Worm (Caenorhabditis elegans) whole organism, L4 larva: Measurements from ENCODE around the gene klo-1.

ENCODE experiments used
- F10B5.3 ChIP-seq: sonication (generic microtip); optimal IDR thresholded peaks from 2 replicates; lab custom pipeline; 2016; ENCODE audit warnings: mild to moderate bottlenecking, missing genetic modification characterization, missing compliant biosample characterization
- F26F4.8 ChIP-seq: fragments of 200-800 bp; sonication (Bioruptor generic); conservative IDR thresholded peaks from 2 replicates; pipeline ENCODE4 v1.3.6; 2022; ENCODE audit warnings: missing genetic modification characterization, missing compliant biosample characterization
- F37D6.2 ChIP-seq: sonication (generic microtip); optimal IDR thresholded peaks from 2 replicates; lab custom pipeline; 2016; ENCODE audit warnings: mild to moderate bottlenecking, missing genetic modification characterization, missing compliant biosample characterization
- F44E2.7 ChIP-seq: fragments of 200-800 bp; sonication (Bioruptor generic); IDR thresholded peaks from 2 replicates; pipeline ENCODE4 v2.1.2; 2022; ENCODE audit warnings: missing genetic modification characterization, missing compliant biosample characterization
- T20F7.1 ChIP-seq: fragments of 200-800 bp; sonication (Bioruptor generic); optimal IDR thresholded peaks from 2 replicates; lab custom pipeline; 2018; ENCODE audit warnings: mild to moderate bottlenecking, missing genetic modification characterization, missing compliant biosample characterization
- T26A8.4 ChIP-seq: fragments of 200-800 bp; sonication (Bioruptor generic); IDR thresholded peaks from 2 replicates; pipeline ENCODE4 v1.3.6; 2022; ENCODE audit warnings: missing genetic modification characterization, missing compliant biosample characterization
- Y5F2A.4 ChIP-seq: fragments of 200-800 bp; sonication (Bioruptor generic); optimal IDR thresholded peaks from 2 replicates; lab custom pipeline; 2018; ENCODE audit warnings: mild to moderate bottlenecking, missing genetic modification characterization, missing compliant biosample characterization
- Y75B8A.6 ChIP-seq: fragments of 200-800 bp; sonication (Bioruptor generic); IDR thresholded peaks from 2 replicates; pipeline ENCODE4 v1.3.6; 2022; ENCODE audit warnings: missing genetic modification reagents, missing genetic modification characterization, missing compliant biosample characterization
- ZK337.2 ChIP-seq: fragments of 200-800 bp; sonication (Bioruptor generic); IDR thresholded peaks from 2 replicates; pipeline ENCODE4 v1.3.6; 2022; ENCODE audit warnings: missing genetic modification reagents, missing genetic modification characterization, missing compliant biosample characterization
- ZK546.5 ChIP-seq, 2 experiments: sonication (generic microtip); optimal IDR thresholded peaks; 2 replicates each; lab custom pipeline; 2017; ENCODE audit warnings: missing biosample characterization in 2 of 2, missing genetic modification characterization in 2 of 2
- aha-1 ChIP-seq: fragments of 150-350 bp; peaks from one replicate; lab custom pipeline; 2014; ENCODE audit warnings: missing biosample characterization, missing genetic modification characterization
- ama-1 ChIP-seq: fragments of 150-350 bp; optimal IDR thresholded peaks from 2 replicates; lab custom pipeline; 2014; ENCODE audit warnings: inconsistent platforms, mixed read lengths
- arid-1 ChIP-seq: fragments of 200-800 bp; sonication (Bioruptor generic); conservative IDR thresholded peaks from 2 replicates; pipeline ENCODE4 v1.3.6; 2022; ENCODE audit warnings: missing genetic modification reagents, missing genetic modification characterization, missing compliant biosample characterization
- ceh-20 ChIP-seq: fragments of 200-800 bp; sonication (Bioruptor generic); IDR thresholded peaks from 2 replicates; pipeline ENCODE4 v1.3.6; 2022; ENCODE audit warnings: missing genetic modification reagents, missing genetic modification characterization, missing compliant biosample characterization
- ceh-44 ChIP-seq: fragments of 200-800 bp; sonication (Bioruptor generic); IDR thresholded peaks from 2 replicates; pipeline ENCODE4 v1.3.6; 2022; ENCODE audit warnings: missing genetic modification reagents, missing genetic modification characterization, missing compliant biosample characterization
- ceh-62 ChIP-seq: sonication (generic microtip); optimal IDR thresholded peaks from 2 replicates; lab custom pipeline; 2017; ENCODE audit warnings: missing biosample characterization, missing genetic modification characterization
- ctbp-1 ChIP-seq: fragments of 200-800 bp; sonication (Bioruptor generic); IDR thresholded peaks from 2 replicates; pipeline ENCODE4 v1.3.6; 2022; ENCODE audit warnings: missing genetic modification reagents, missing genetic modification characterization, missing compliant biosample characterization
- daf-8 ChIP-seq: fragments of 200-800 bp; sonication (Bioruptor generic); IDR thresholded peaks from 2 replicates; pipeline ENCODE4 v1.3.6; 2022; ENCODE audit warnings: missing genetic modification characterization, missing compliant biosample characterization
- dmd-8 ChIP-seq: fragments of 200-800 bp; sonication (Bioruptor generic); IDR thresholded peaks from 2 replicates; pipeline ENCODE4 v1.3.6; 2022; ENCODE audit warnings: missing genetic modification characterization, missing compliant biosample characterization
- dpl-1 ChIP-seq: fragments of 150-350 bp; optimal IDR thresholded peaks from 2 replicates; lab custom pipeline; 2014; ENCODE audit warnings: missing biosample characterization, missing genetic modification reagents, missing genetic modification characterization
- fos-1 ChIP-seq: fragments of 150-350 bp; optimal IDR thresholded peaks from 2 replicates; lab custom pipeline; 2014; ENCODE audit warnings: missing biosample characterization, missing genetic modification characterization
- hif-1 ChIP-seq, 2 experiments: sonication (generic microtip); optimal IDR thresholded peaks; 2 replicates each; lab custom pipeline; 2016 to 2017; ENCODE audit warnings: missing compliant biosample characterization in 2 of 2, missing genetic modification characterization in 2 of 2, missing genetic modification reagents in 2 of 2, missing genotype in 2 of 2, mild to moderate bottlenecking in 1 of 2
- hlh-11 ChIP-seq: fragments of 200-800 bp; sonication (Bioruptor generic); optimal IDR thresholded peaks from 2 replicates; lab custom pipeline; 2018; ENCODE audit warnings: mild to moderate bottlenecking, missing genetic modification characterization, missing compliant biosample characterization
- lin-1 ChIP-seq: fragments of 200-800 bp; sonication (Bioruptor generic); IDR thresholded peaks from 2 replicates; pipeline ENCODE4 v1.3.6; 2022; ENCODE audit warnings: missing genetic modification reagents, missing genetic modification characterization, missing compliant biosample characterization
- lin-38 ChIP-seq: fragments of 200-800 bp; sonication (Bioruptor generic); IDR thresholded peaks from 2 replicates; pipeline ENCODE4 v1.3.6; 2022; ENCODE audit warnings: missing genetic modification reagents, missing genetic modification characterization, missing compliant biosample characterization
- lin-39 ChIP-seq: fragments of 150-350 bp; optimal IDR thresholded peaks from 2 replicates; lab custom pipeline; 2014; ENCODE audit warnings: missing biosample characterization, missing genetic modification reagents, missing genetic modification characterization
- madf-9 ChIP-seq: fragments of 200-800 bp; sonication (Bioruptor generic); conservative IDR thresholded peaks from 2 replicates; pipeline ENCODE4 v1.3.6; 2022; ENCODE audit warnings: missing genetic modification reagents, missing genetic modification characterization, missing compliant biosample characterization
- mdt-29 ChIP-seq: fragments of 200-800 bp; sonication (Bioruptor generic); IDR thresholded peaks from 2 replicates; pipeline ENCODE4 v1.3.6; 2022; ENCODE audit warnings: missing genetic modification reagents, missing genetic modification characterization, missing compliant biosample characterization
- mep-1 ChIP-seq: fragments of 150-350 bp; sonication (generic microtip); optimal IDR thresholded peaks from 3 replicates; lab custom pipeline; 2014; ENCODE audit warnings: missing biosample characterization, missing genetic modification characterization
- mxl-2 ChIP-seq: fragments of 200-800 bp; sonication (Bioruptor generic); conservative IDR thresholded peaks from 2 replicates; pipeline ENCODE4 v1.3.6; 2022; ENCODE audit warnings: missing genetic modification reagents, missing genetic modification characterization, missing compliant biosample characterization
- mxl-3 ChIP-seq: fragments of 200-800 bp; sonication (Bioruptor generic); optimal IDR thresholded peaks from 2 replicates; lab custom pipeline; 2018; ENCODE audit warnings: mild to moderate bottlenecking, missing genetic modification characterization, missing compliant biosample characterization
- nhr-10 ChIP-seq: fragments of 150-350 bp; optimal IDR thresholded peaks from 2 replicates; lab custom pipeline; 2014; ENCODE audit warnings: missing biosample characterization, missing genetic modification characterization
- nhr-102 ChIP-seq: sonication (generic microtip); optimal IDR thresholded peaks from 2 replicates; lab custom pipeline; 2016; ENCODE audit warnings: mild to moderate bottlenecking, missing genetic modification characterization, moderate library complexity, missing compliant biosample characterization
- nhr-11 ChIP-seq: fragments of 150-350 bp; optimal IDR thresholded peaks from 2 replicates; lab custom pipeline; 2014; ENCODE audit warnings: missing biosample characterization, missing genetic modification characterization
- nhr-237 ChIP-seq: sonication (generic microtip); optimal IDR thresholded peaks from 2 replicates; lab custom pipeline; 2017; ENCODE audit warnings: missing biosample characterization, missing genetic modification characterization
- nhr-25 ChIP-seq: sonication (generic microtip); optimal IDR thresholded peaks from 2 replicates; lab custom pipeline; 2017; ENCODE audit warnings: missing genetic modification characterization, mild to moderate bottlenecking, missing compliant biosample characterization, antibody characterized with exemption, moderate library complexity, borderline replicate concordance; ENCODE audit not compliant: insufficient read depth
- nhr-77 ChIP-seq: fragments of 150-350 bp; optimal IDR thresholded peaks from 2 replicates; lab custom pipeline; 2014; ENCODE audit warnings: missing biosample characterization, missing genetic modification characterization
- pha-4 ChIP-seq, 2 experiments: fragments of 150-350 bp in 1 of 2; fragments of 200-800 bp in 1 of 2; sonication (Bioruptor generic) in 1 of 2; IDR thresholded peaks in 1 of 2; optimal IDR thresholded peaks in 1 of 2; 2 replicates each; pipeline versions ENCODE4 v1.3.6 to Lab custom; 2014 to 2022; ENCODE audit warnings: missing genetic modification characterization in 2 of 2, missing genetic modification reagents in 2 of 2, missing biosample characterization in 1 of 2, missing compliant biosample characterization in 1 of 2
- php-3 ChIP-seq: fragments of 200-800 bp; sonication (Bioruptor generic); IDR thresholded peaks from 2 replicates; pipeline ENCODE4 v1.3.6; 2022; ENCODE audit warnings: missing genetic modification reagents, missing genetic modification characterization, missing compliant biosample characterization
- rbr-2 ChIP-seq: sonication (generic microtip); optimal IDR thresholded peaks from 2 replicates; lab custom pipeline; 2016; ENCODE audit warnings: missing genotype, missing genetic modification characterization, missing compliant biosample characterization
- saeg-2 ChIP-seq: fragments of 200-800 bp; sonication (Bioruptor generic); IDR thresholded peaks from 2 replicates; pipeline ENCODE4 v1.3.6; 2022; ENCODE audit warnings: missing genetic modification reagents, missing genetic modification characterization, missing compliant biosample characterization
- snpc-4 ChIP-seq: fragments of 150-350 bp; optimal IDR thresholded peaks from 2 replicates; lab custom pipeline; 2014; ENCODE audit warnings: missing biosample characterization, missing genetic modification characterization
- spr-1 ChIP-seq: sonication (generic microtip); optimal IDR thresholded peaks from 2 replicates; lab custom pipeline; 2016; ENCODE audit warnings: mild to moderate bottlenecking, missing genetic modification characterization, missing compliant biosample characterization
- unc-130 ChIP-seq: sonication (generic microtip); optimal IDR thresholded peaks from 2 replicates; lab custom pipeline; 2016; ENCODE audit warnings: missing genetic modification reagents, missing genetic modification characterization, missing compliant biosample characterization
- zag-1 ChIP-seq: fragments of 150-350 bp; optimal IDR thresholded peaks from 2 replicates; lab custom pipeline; 2014; ENCODE audit warnings: missing biosample characterization, missing genetic modification characterization
- zfp-3 ChIP-seq: fragments of 200-800 bp; sonication (Bioruptor generic); conservative IDR thresholded peaks from 2 replicates; pipeline ENCODE4 v1.3.6; 2022; ENCODE audit warnings: missing genetic modification reagents, missing genetic modification characterization, missing compliant biosample characterization
- zip-2 ChIP-seq: fragments of 150-350 bp; optimal IDR thresholded peaks from 2 replicates; lab custom pipeline; 2014; ENCODE audit warnings: missing biosample characterization, missing genetic modification characterization
- ztf-11 ChIP-seq: fragments of 150-350 bp; optimal IDR thresholded peaks from 2 replicates; lab custom pipeline; 2014; ENCODE audit warnings: missing biosample characterization, missing genetic modification characterization

The klo-1 gene

ce11 chrIV:7789521-7789949 is 41.5 kb upstream of the klo-1 start, which contains the start of gene imp-3 (continued):
- TF ChIP-seq nhr-10 (tag; lab: Kevin White, UChicago) = peak; percentile 15
- peak; percentile 67 for TF ChIP-seq hlh-11 (tag; lab: Kevin White, UChicago)
- peak; percentile 69 for TF ChIP-seq T26A8.4
- no peak for TF ChIP-seq F10B5.3 (tag; lab: Kevin White, UChicago)
- peak; percentile 50; the same call in 1 of the 2 replicates for TF ChIP-seq ceh-20 (GFP tag; lab: Robert Waterston, UW)
- TF ChIP-seq F44E2.7 (GFP tag; lab: Robert Waterston, UW) = no peak
- 0 out of 2 replicates have a peak, but pooled peaks have one; percentile 30 for TF ChIP-seq php-3 (GFP tag; lab: Robert Waterston, UW)
- TF ChIP-seq ZK337.2 (GFP tag; lab: Robert Waterston, UW) = no peak
- TF ChIP-seq, all 104 proteins: peak for 46

DNA sequence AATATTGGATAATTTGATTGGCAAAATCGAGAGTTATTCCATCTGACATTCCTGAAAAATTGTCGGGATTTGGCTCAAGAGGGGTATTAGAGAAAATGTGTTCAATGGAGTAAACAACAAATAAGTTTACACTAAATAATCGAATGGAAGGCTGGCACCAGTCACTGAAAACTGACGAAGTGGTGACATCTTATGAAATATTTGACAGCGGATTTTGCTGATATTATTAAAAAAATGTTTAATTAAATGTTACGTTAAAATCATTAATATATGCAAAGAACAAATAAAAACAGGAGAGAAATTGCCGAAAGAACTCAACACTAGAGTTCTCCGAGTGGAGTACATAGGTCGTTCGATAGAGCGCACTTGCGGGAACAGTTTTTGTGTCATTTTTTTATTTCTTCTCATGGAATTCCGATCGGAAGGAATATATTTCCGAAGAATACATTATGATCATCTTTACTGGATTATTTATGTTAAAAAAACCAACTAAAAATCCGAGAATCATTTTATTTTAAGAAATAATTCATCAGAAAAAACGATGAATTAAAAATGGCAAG is 37.6 kb upstream of the klo-1 start, which contains the start of gene tag-322:
tag-322 (minus strand) TSS at position 51 of the 560 bp plus-strand sequence.
- TF ChIP-seq nhr-102 (tag; lab: Kevin White, UChicago) = peak; percentile 42
- TF ChIP-seq F26F4.8 = no peak
- TF ChIP-seq arid-1 (GFP tag; lab: Robert Waterston, UW) = 0 out of 2 replicates have a peak, but pooled peaks have one; percentile 32
- TF ChIP-seq ZK337.2 (GFP tag; lab: Robert Waterston, UW) = no peak
- TF ChIP-seq mep-1 = peak; percentile 85
- no peak for TF ChIP-seq ZK546.5 (tag; optimal IDR thresholded peaks at IDR 0.05; lab: Kevin White, UChicago)
- TF ChIP-seq ceh-44 (GFP tag; lab: Robert Waterston, UW) = no peak
- no peak for TF ChIP-seq mxl-3 (GFP tag; lab: Kevin White, UChicago)
- no peak for TF ChIP-seq madf-9 (GFP tag; lab: Robert Waterston, UW)
- peak in 1 of 2 experiments; percentile 4 for TF ChIP-seq hif-1 (tag; optimal IDR thresholded peaks at IDR 0.05; lab: Kevin White, UChicago)
- TF ChIP-seq nhr-11 = no peak
- no peak for TF ChIP-seq snpc-4 (tag; lab: Kevin White, UChicago)
- TF ChIP-seq zag-1 (tag; lab: Kevin White, UChicago) = no peak
- no peak for TF ChIP-seq ztf-11 (tag; lab: Kevin White, UChicago)
- TF ChIP-seq F37D6.2 = peak; percentile 16
- no peak for TF ChIP-seq saeg-2 (GFP tag; lab: Robert Waterston, UW)
- TF ChIP-seq lin-38 (GFP tag; lab: Robert Waterston, UW) = peak; percentile 96
- TF ChIP-seq php-3 (GFP tag; lab: Robert Waterston, UW) = no peak
- no peak for TF ChIP-seq ceh-20 (GFP tag; lab: Robert Waterston, UW)
- peak; percentile 42 for TF ChIP-seq nhr-77 (tag; lab: Kevin White, UChicago)
- no peak for TF ChIP-seq Y5F2A.4 (GFP tag; lab: Kevin White, UChicago)
- TF ChIP-seq ama-1 (lab: Kevin White, UChicago) = peak; percentile 44
- no peak for TF ChIP-seq mxl-2 (GFP tag; lab: Robert Waterston, UW)
- no peak for TF ChIP-seq daf-8 (GFP tag; lab: Robert Waterston, UW)
- no peak for TF ChIP-seq lin-39 (tag; lab: Kevin White, UChicago)
- peak; percentile 71 for TF ChIP-seq dpl-1 (GFP tag; lab: Kevin White, UChicago)
- no peak for TF ChIP-seq ceh-62 (tag; lab: Kevin White, UChicago)
- no peak for TF ChIP-seq F10B5.3 (tag; lab: Kevin White, UChicago)
- no peak for TF ChIP-seq aha-1
- no peak for TF ChIP-seq zip-2 (tag; lab: Kevin White, UChicago)
- TF ChIP-seq pha-4 (GFP tag; IDR thresholded peaks at IDR 0.05; lab: Robert Waterston, UW) = no peak
- TF ChIP-seq pha-4 (tag; optimal IDR thresholded peaks at IDR 0.05; lab: Kevin White, UChicago) = peak; percentile 18
- TF ChIP-seq fos-1 (tag; lab: Kevin White, UChicago) = no peak
- TF ChIP-seq T20F7.1 (GFP tag; lab: Kevin White, UChicago) = peak; percentile 47
- TF ChIP-seq Y75B8A.6 (GFP tag; lab: Robert Waterston, UW) = no peak
- TF ChIP-seq F44E2.7 (GFP tag; lab: Robert Waterston, UW) = no peak
- TF ChIP-seq nhr-25 (tag; lab: Kevin White, UChicago) = no peak
- no peak for TF ChIP-seq lin-1 (GFP tag; lab: Robert Waterston, UW)
- no peak for TF ChIP-seq mdt-29 (GFP tag; lab: Robert Waterston, UW)
- TF ChIP-seq nhr-237 (tag; lab: Kevin White, UChicago) = no peak
- peak; percentile 62 for TF ChIP-seq rbr-2
- no peak for TF ChIP-seq zfp-3
- no peak for TF ChIP-seq unc-130 (GFP tag; lab: Kevin White, UChicago)
- no peak for TF ChIP-seq dmd-8
- peak; percentile 58 for TF ChIP-seq spr-1 (tag; lab: Kevin White, UChicago)
- no peak for TF ChIP-seq ctbp-1
